Fruit fly (Drosophila melanogaster) whole organism, embryonic: ENCODE measurements around the gene Zip88E.
A peak's percentile ranks its signal among the peaks of the same experiment; 100 is the strongest.

Experiments used
- Antp ChIP-seq: fragments of 200-800 bp; sonication (Bioruptor generic); optimal IDR thresholded peaks from 3 replicates; lab custom pipeline; 2016; ENCODE audit warnings: missing biosample characterization, missing genetic modification characterization
- Awh ChIP-seq: fragments of 200-800 bp; sonication (Bioruptor generic); IDR thresholded peaks from 2 replicates; pipeline ENCODE4, ENCODE4 v1.3.6; 2022; ENCODE audit warnings: missing biosample characterization, missing genetic modification characterization
- B-H1 ChIP-seq: fragments of 200-800 bp; sonication (Bioruptor generic); IDR thresholded peaks from 3 replicates; pipeline ENCODE4 v1.3.6; 2022; ENCODE audit warnings: missing biosample characterization, missing genetic modification characterization
- CG10267 ChIP-seq: fragments of 200-800 bp; sonication (Bioruptor generic); optimal IDR thresholded peaks from 2 replicates; lab custom pipeline; 2018; ENCODE audit warnings: missing biosample characterization, mild to moderate bottlenecking, missing genetic modification characterization, moderate library complexity
- CG12104 ChIP-seq: fragments of 200-800 bp; sonication (Bioruptor generic); optimal IDR thresholded peaks from 3 replicates; lab custom pipeline; 2016; ENCODE audit warnings: missing biosample characterization, missing genetic modification characterization
- CG12769 ChIP-seq: fragments of 200-800 bp; sonication (Bioruptor generic); optimal IDR thresholded peaks from 2 replicates; lab custom pipeline; 2019; ENCODE audit warnings: missing biosample characterization, mild to moderate bottlenecking, missing genetic modification characterization, moderate library complexity
- CG12942 ChIP-seq: fragments of 200-800 bp; sonication (Bioruptor generic); optimal IDR thresholded peaks from 3 replicates; lab custom pipeline; 2016; ENCODE audit warnings: missing biosample characterization, missing genetic modification characterization
- CG14667 ChIP-seq: fragments of 200-800 bp; sonication (Bioruptor generic); IDR thresholded peaks from 2 replicates; pipeline ENCODE4 v1.3.6; 2022; ENCODE audit warnings: missing biosample characterization, missing genetic modification characterization
- CG15269 ChIP-seq: fragments of 200-800 bp; sonication (Bioruptor generic); optimal IDR thresholded peaks from 2 replicates; lab custom pipeline; 2018; ENCODE audit warnings: missing biosample characterization, mild to moderate bottlenecking, missing genetic modification characterization, moderate library complexity
- CG15514 ChIP-seq: fragments of 200-800 bp; sonication (Bioruptor generic); optimal IDR thresholded peaks from 3 replicates; lab custom pipeline; 2017; ENCODE audit warnings: missing biosample characterization, missing genetic modification characterization, mild to moderate bottlenecking, moderate library complexity, missing genetic modification reagents
- CG16779 ChIP-seq: fragments of 200-800 bp; sonication (Bioruptor generic); IDR thresholded peaks from 2 replicates; pipeline ENCODE4 v1.3.6; 2022; ENCODE audit warnings: missing biosample characterization, missing genetic modification characterization
- CG17385 ChIP-seq: fragments of 200-800 bp; sonication (Bioruptor generic); optimal IDR thresholded peaks from 3 replicates; lab custom pipeline; 2018; ENCODE audit warnings: missing biosample characterization, mild to moderate bottlenecking, missing genetic modification characterization
- CG18599 ChIP-seq: fragments of 200-800 bp; sonication (Bioruptor generic); optimal IDR thresholded peaks from 3 replicates; lab custom pipeline; 2017; ENCODE audit warnings: missing biosample characterization, missing genetic modification characterization, mild to moderate bottlenecking, moderate library complexity, missing genetic modification reagents
- CG30431 ChIP-seq: fragments of 200-800 bp; sonication (Bioruptor generic); optimal IDR thresholded peaks from 2 replicates; lab custom pipeline; 2017; ENCODE audit warnings: missing biosample characterization, missing genetic modification characterization
- CG32767 ChIP-seq: fragments of 200-800 bp; sonication (Bioruptor generic); IDR thresholded peaks from 2 replicates; pipeline ENCODE4 v1.3.6; 2022; ENCODE audit warnings: missing biosample characterization, missing genetic modification characterization
- CG34376 ChIP-seq: fragments of 200-800 bp; sonication (Bioruptor generic); optimal IDR thresholded peaks from 2 replicates; lab custom pipeline; 2018; ENCODE audit warnings: missing biosample characterization, mild to moderate bottlenecking, missing genetic modification characterization
- CG4328 ChIP-seq: fragments of 200-800 bp; sonication (Bioruptor generic); optimal IDR thresholded peaks from 3 replicates; lab custom pipeline; 2017; ENCODE audit warnings: missing biosample characterization, missing genetic modification reagents, missing genetic modification characterization
- CG4820 ChIP-seq: fragments of 200-800 bp; sonication (Bioruptor generic); optimal IDR thresholded peaks from 3 replicates; lab custom pipeline; 2016; ENCODE audit warnings: missing biosample characterization, missing genetic modification characterization
- CG5953 ChIP-seq: fragments of 200-800 bp; sonication (Bioruptor generic); IDR thresholded peaks from 2 replicates; pipeline ENCODE4 v1.3.6; 2022; ENCODE audit warnings: missing biosample characterization, missing genetic modification characterization
- CG8924 ChIP-seq: fragments of 200-800 bp; optimal IDR thresholded peaks from 3 replicates; lab custom pipeline; 2019; ENCODE audit warnings: missing biosample characterization, mild to moderate bottlenecking, missing genetic modification characterization, moderate library complexity
- CG9932 ChIP-seq: fragments of 200-800 bp; sonication (Bioruptor generic); IDR thresholded peaks from 2 replicates; pipeline ENCODE4 v1.3.6; 2022; ENCODE audit warnings: missing biosample characterization, missing genetic modification characterization
- D ChIP-seq, 2 experiments: fragments of 200-800 bp in 1 of 2; fragments of >200 bp in 1 of 2; sonication (Bioruptor generic) in 1 of 2; optimal IDR thresholded peaks; 2 replicates in 1 of 2; 3 replicates in 1 of 2; lab custom pipeline; 2017; ENCODE audit warnings: mild to moderate bottlenecking in 1 of 2, missing biosample characterization in 1 of 2, missing genetic modification characterization in 1 of 2, missing genetic modification reagents in 1 of 2
- D19B ChIP-seq: fragments of 200-800 bp; sonication (Bioruptor generic); optimal IDR thresholded peaks from 2 replicates; lab custom pipeline; 2017; ENCODE audit warnings: missing biosample characterization, mild to moderate bottlenecking, missing genetic modification characterization
- Dad ChIP-seq: fragments of 200-800 bp; sonication (Bioruptor generic); optimal IDR thresholded peaks from 3 replicates; lab custom pipeline; 2016; ENCODE audit warnings: missing biosample characterization, missing genetic modification characterization
- Kr ChIP-seq: fragments of 200-800 bp; sonication (Bioruptor generic); optimal IDR thresholded peaks from 2 replicates; lab custom pipeline; 2017; ENCODE audit warnings: missing biosample characterization, mild to moderate bottlenecking, missing genetic modification characterization
- Med ChIP-seq: fragments of 200-800 bp; sonication (Bioruptor generic); peaks from one replicate; lab custom pipeline; 2016; ENCODE audit warnings: missing biosample characterization, missing genetic modification characterization, mild to moderate bottlenecking, inconsistent platforms, moderate library complexity
- Myb ChIP-seq: fragments of 200-800 bp; sonication (Bioruptor generic); optimal IDR thresholded peaks from 2 replicates; lab custom pipeline; 2016; ENCODE audit warnings: missing biosample characterization, missing genetic modification characterization
- Nf-YB ChIP-seq: fragments of 200-800 bp; sonication (Bioruptor generic); optimal IDR thresholded peaks from 3 replicates; lab custom pipeline; 2019; ENCODE audit warnings: missing biosample characterization, mild to moderate bottlenecking, missing genetic modification characterization, moderate library complexity
- Ssrp ChIP-seq: fragments of 200-800 bp; sonication (Bioruptor generic); optimal IDR thresholded peaks from 2 replicates; lab custom pipeline; 2018; ENCODE audit warnings: missing biosample characterization, mild to moderate bottlenecking, missing genetic modification characterization, moderate library complexity
- Taf1 ChIP-seq: fragments of 200-800 bp; sonication (Bioruptor generic); IDR thresholded peaks from 2 replicates; pipeline ENCODE4 v1.3.6; 2022; ENCODE audit warnings: missing biosample characterization, missing genetic modification characterization
- Usf ChIP-seq: fragments of 200-800 bp; sonication (Bioruptor generic); optimal IDR thresholded peaks from 2 replicates; lab custom pipeline; 2017; ENCODE audit warnings: missing genotype, missing biosample characterization, missing genetic modification characterization
- ab ChIP-seq: fragments of 200-800 bp; sonication (Bioruptor generic); optimal IDR thresholded peaks from 2 replicates; lab custom pipeline; 2016; ENCODE audit warnings: missing biosample characterization, missing genetic modification characterization
- ato ChIP-seq: fragments of 200-800 bp; sonication (Bioruptor generic); IDR thresholded peaks from 2 replicates; pipeline ENCODE4 v1.3.6; 2022; ENCODE audit warnings: missing biosample characterization, missing genetic modification characterization; ENCODE audit not compliant: partially characterized antibody
- bowl ChIP-seq: fragments of 200-800 bp; sonication (Bioruptor generic); IDR thresholded peaks from 2 replicates; pipeline ENCODE4 v1.3.6; 2022; ENCODE audit warnings: missing biosample characterization, missing genetic modification characterization
- cas ChIP-seq: fragments of 200-800 bp; sonication (Bioruptor generic); IDR thresholded peaks from 2 replicates; pipeline ENCODE4 v1.3.6; 2022; ENCODE audit warnings: missing biosample characterization, missing genetic modification characterization
- ci ChIP-seq: fragments of 200-800 bp; sonication (Bioruptor generic); IDR thresholded peaks from 3 replicates; pipeline ENCODE4 v1.3.6; 2022; ENCODE audit warnings: missing biosample characterization, missing genetic modification characterization
- cwo ChIP-seq: fragments of 200-800 bp; sonication (Bioruptor generic); optimal IDR thresholded peaks from 3 replicates; lab custom pipeline; 2017; ENCODE audit warnings: missing biosample characterization, missing genetic modification characterization, mild to moderate bottlenecking, moderate library complexity, missing genetic modification reagents
- fd96Cb ChIP-seq: fragments of 200-800 bp; sonication (Bioruptor generic); optimal IDR thresholded peaks from 2 replicates; lab custom pipeline; 2018; ENCODE audit warnings: missing biosample characterization, mild to moderate bottlenecking, missing genetic modification characterization, moderate library complexity
- gsb-n ChIP-seq: fragments of 200-800 bp; sonication (Bioruptor generic); optimal IDR thresholded peaks from 3 replicates; lab custom pipeline; 2018; ENCODE audit warnings: missing biosample characterization, mild to moderate bottlenecking, missing genetic modification characterization
- lbe ChIP-seq: fragments of 200-800 bp; sonication (Bioruptor generic); optimal IDR thresholded peaks from 2 replicates; lab custom pipeline; 2016; ENCODE audit warnings: missing biosample characterization, mild to moderate bottlenecking, missing genetic modification characterization
- lilli ChIP-seq: fragments of 200-800 bp; sonication (Bioruptor generic); optimal IDR thresholded peaks from 3 replicates; lab custom pipeline; 2016; ENCODE audit warnings: missing biosample characterization, missing genetic modification characterization
- nerfin-1 ChIP-seq: fragments of 200-800 bp; sonication (Bioruptor generic); optimal IDR thresholded peaks from 3 replicates; lab custom pipeline; 2019; ENCODE audit warnings: missing biosample characterization, mild to moderate bottlenecking, missing genetic modification characterization, moderate library complexity
- oc ChIP-seq: fragments of 200-800 bp; sonication (Bioruptor generic); optimal IDR thresholded peaks from 2 replicates; lab custom pipeline; 2018; ENCODE audit warnings: missing biosample characterization, mild to moderate bottlenecking, missing genetic modification characterization, moderate library complexity
- otp ChIP-seq: fragments of 200-800 bp; sonication (Bioruptor generic); IDR thresholded peaks from 3 replicates; pipeline ENCODE4, ENCODE4 v1.3.6; 2022; ENCODE audit warnings: missing biosample characterization, missing genetic modification characterization
- p53 ChIP-seq: fragments of 200-800 bp; sonication (Bioruptor generic); optimal IDR thresholded peaks from 2 replicates; lab custom pipeline; 2016; ENCODE audit warnings: missing biosample characterization, missing genetic modification characterization
- pan ChIP-seq, 4 experiments: fragments of >200 bp in 3 of 4; fragments of 200-800 bp in 1 of 4; sonication (Bioruptor generic) in 1 of 4; optimal IDR thresholded peaks in 3 of 4; IDR thresholded peaks in 1 of 4; 2 replicates each; pipeline versions ENCODE4 v1.3.6 to Lab custom; 2017 to 2022; ENCODE audit warnings: missing biosample characterization in 2 of 4, missing genetic modification characterization in 2 of 4, mixed read lengths in 1 of 4
- pzg ChIP-seq: fragments of 200-800 bp; sonication (Bioruptor generic); optimal IDR thresholded peaks from 3 replicates; lab custom pipeline; 2018; ENCODE audit warnings: missing biosample characterization, mild to moderate bottlenecking, missing genetic modification characterization, moderate library complexity
- schlank ChIP-seq: fragments of 200-800 bp; sonication (Bioruptor generic); optimal IDR thresholded peaks from 2 replicates; lab custom pipeline; 2018; ENCODE audit warnings: missing biosample characterization, mild to moderate bottlenecking, missing genetic modification characterization
- shn ChIP-seq: fragments of 200-800 bp; sonication (Bioruptor generic); optimal IDR thresholded peaks from 3 replicates; lab custom pipeline; 2016; ENCODE audit warnings: missing biosample characterization, missing genetic modification characterization
- sima ChIP-seq: fragments of 200-800 bp; sonication (Bioruptor generic); optimal IDR thresholded peaks from 2 replicates; lab custom pipeline; 2016; ENCODE audit warnings: missing biosample characterization, missing genetic modification characterization
- tap ChIP-seq: fragments of 200-800 bp; optimal IDR thresholded peaks from 3 replicates; lab custom pipeline; 2019; ENCODE audit warnings: missing biosample characterization, mild to moderate bottlenecking, missing genetic modification characterization, moderate library complexity

The Zip88E gene

DNA sequence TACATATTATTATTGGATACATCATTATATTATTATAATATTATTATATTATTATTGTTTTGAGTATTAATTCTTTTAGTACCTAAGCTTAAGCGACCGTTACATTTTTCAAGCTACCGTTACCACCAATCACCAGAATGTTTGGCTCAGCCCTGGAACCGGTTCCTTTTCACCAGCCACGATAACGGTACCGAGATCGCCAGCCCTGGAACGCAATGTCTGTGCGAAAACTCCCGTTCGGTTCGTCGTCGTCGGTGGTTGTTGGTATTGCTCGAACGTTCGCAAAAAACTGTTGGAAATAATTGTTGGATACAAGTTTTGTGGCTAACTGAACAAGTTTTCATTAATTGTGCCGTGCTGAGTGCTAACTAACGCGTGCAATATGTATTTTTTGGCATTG, 18.7 kb upstream of the Zip88E start, which contains the start of gene CG42404 (continued):
- no peak for TF ChIP-seq Awh (GFP tag; lab: Robert Waterston, UW)
- no peak for TF ChIP-seq cas (GFP tag; lab: Robert Waterston, UW)
- no peak for TF ChIP-seq CG32767 (GFP tag; lab: Robert Waterston, UW)
- no peak for TF ChIP-seq CG4820 (GFP tag; lab: Kevin White, UChicago)
- no peak for TF ChIP-seq CG16779 (GFP tag; lab: Robert Waterston, UW)
- no peak for TF ChIP-seq Antp
- no peak for TF ChIP-seq CG17385 (GFP tag; lab: Kevin White, UChicago)
- TF ChIP-seq Kr, result no peak
- no peak for TF ChIP-seq CG18599 (GFP tag; lab: Kevin White, UChicago)
- TF ChIP-seq lbe, result no peak
- TF ChIP-seq D (optimal IDR thresholded peaks at IDR 0.05; lab: Kevin White, UChicago), result peak; percentile 45
- TF ChIP-seq D (GFP tag; optimal IDR thresholded peaks at IDR 0.05; lab: Kevin White, UChicago), result no peak
- no peak for TF ChIP-seq shn
- TF ChIP-seq CG12942 (GFP tag; lab: Kevin White, UChicago), result no peak
- TF ChIP-seq CG12769 (tag; lab: Kevin White, UChicago), result no peak
- no peak for TF ChIP-seq Usf (GFP tag; lab: Kevin White, UChicago)
- TF ChIP-seq p53 (GFP tag; lab: Kevin White, UChicago), result no peak
- TF ChIP-seq ab (GFP tag; lab: Kevin White, UChicago), result no peak
- TF ChIP-seq CG9932 (GFP tag; lab: Robert Waterston, UW), result no peak
- no peak for TF ChIP-seq ato (GFP tag; lab: Robert Waterston, UW)
- no peak for TF ChIP-seq ci (GFP tag; lab: Robert Waterston, UW)
- peak; percentile 82 for TF ChIP-seq Med
- TF ChIP-seq Taf1 (GFP tag; lab: Robert Waterston, UW), result no peak
- TF ChIP-seq tap (tag; lab: Kevin White, UChicago), result no peak
- TF ChIP-seq B-H1 (GFP tag; lab: Robert Waterston, UW), result no peak
- no peak for TF ChIP-seq sima (GFP tag; lab: Kevin White, UChicago)
- TF ChIP-seq Myb (GFP tag; lab: Kevin White, UChicago), result peak; percentile 95
- TF ChIP-seq CG12104 (GFP tag; lab: Kevin White, UChicago), result no peak
- no peak for TF ChIP-seq CG15269 (tag; lab: Kevin White, UChicago)
- peak; percentile 99 for TF ChIP-seq CG15514
- TF ChIP-seq schlank (tag; lab: Kevin White, UChicago), result no peak
- no peak for TF ChIP-seq CG14667 (GFP tag; lab: Robert Waterston, UW)
- TF ChIP-seq D19B (GFP tag; lab: Kevin White, UChicago), result no peak
- no peak for TF ChIP-seq CG4328 (GFP tag; lab: Kevin White, UChicago)
- TF ChIP-seq otp (GFP tag; lab: Robert Waterston, UW), result no peak
- TF ChIP-seq CG34376 (GFP tag; lab: Kevin White, UChicago), result no peak
- peak; percentile 5 for TF ChIP-seq CG10267 (tag; lab: Kevin White, UChicago)
- no peak for TF ChIP-seq CG8924 (tag; lab: Kevin White, UChicago)
- TF ChIP-seq Dad (GFP tag; lab: Kevin White, UChicago), result no peak
- TF ChIP-seq cwo (GFP tag; lab: Kevin White, UChicago), result no peak
- no peak for TF ChIP-seq bowl (GFP tag; lab: Robert Waterston, UW)
- no peak for TF ChIP-seq oc (tag; lab: Kevin White, UChicago)
- TF ChIP-seq pan (optimal IDR thresholded peaks at IDR 0.05; lab: Kevin White, UChicago), result no peak
- no peak for TF ChIP-seq pan (GFP tag; optimal IDR thresholded peaks at IDR 0.05 in 1 of 2, IDR thresholded peaks at IDR 0.05 in 1 of 2)
- no peak for TF ChIP-seq CG5953 (GFP tag; lab: Robert Waterston, UW)
- TF ChIP-seq pzg (GFP tag; lab: Kevin White, UChicago), result peak; percentile 51
- TF ChIP-seq fd96Cb (tag; lab: Kevin White, UChicago), result no peak
- TF ChIP-seq Ssrp (tag; lab: Kevin White, UChicago), result no peak
- TF ChIP-seq gsb-n (tag; lab: Kevin White, UChicago), result no peak
- TF ChIP-seq CG30431 (GFP tag; lab: Kevin White, UChicago), result no peak
- no peak for TF ChIP-seq Nf-YB (GFP tag; lab: Kevin White, UChicago)
- TF ChIP-seq nerfin-1 (tag; lab: Kevin White, UChicago), result no peak
- TF ChIP-seq lilli (GFP tag; lab: Kevin White, UChicago), result no peak
